Worm (Caenorhabditis elegans) whole organism, late embryonic: Measurements from ENCODE around the gene mrpl-1.

Experiments used
- C38D4.7 ChIP-seq: fragments of 200-800 bp; sonication (Bioruptor generic); optimal IDR thresholded peaks from 2 replicates; lab custom pipeline; 2018; ENCODE audit warnings: mild to moderate bottlenecking, missing genetic modification characterization, moderate library complexity, missing compliant biosample characterization
- K02D7.2 ChIP-seq: sonication (generic microtip); optimal IDR thresholded peaks from 2 replicates; lab custom pipeline; 2017; ENCODE audit warnings: mild to moderate bottlenecking, missing genetic modification characterization, missing compliant biosample characterization
- K09A11.1 ChIP-seq: sonication (generic microtip); optimal IDR thresholded peaks from 2 replicates; lab custom pipeline; 2017; ENCODE audit warnings: antibody characterized with exemption, mild to moderate bottlenecking, missing genetic modification characterization, missing compliant biosample characterization; ENCODE audit not compliant: insufficient read depth
- T23F11.4 ChIP-seq: fragments of 200-800 bp; sonication (Bioruptor generic); optimal IDR thresholded peaks from 2 replicates; lab custom pipeline; 2018; ENCODE audit warnings: mild to moderate bottlenecking, missing genetic modification characterization, missing compliant biosample characterization
- ahr-1 ChIP-seq: sonication (generic microtip); optimal IDR thresholded peaks from 2 replicates; lab custom pipeline; 2016; ENCODE audit warnings: missing genetic modification characterization, missing compliant biosample characterization
- ama-1 ChIP-seq: fragments of 150-350 bp; optimal IDR thresholded peaks from 2 replicates; lab custom pipeline; 2014
- ceh-14 ChIP-seq: sonication (generic microtip); optimal IDR thresholded peaks from 2 replicates; lab custom pipeline; 2016; ENCODE audit warnings: missing genotype, missing genetic modification characterization, missing compliant biosample characterization
- ceh-18 ChIP-seq: sonication (generic microtip); optimal IDR thresholded peaks from 2 replicates; lab custom pipeline; 2016; ENCODE audit warnings: missing genetic modification characterization, missing compliant biosample characterization
- ceh-2 ChIP-seq: sonication (generic microtip); optimal IDR thresholded peaks from 2 replicates; lab custom pipeline; 2016; ENCODE audit warnings: missing genotype, missing genetic modification characterization, missing compliant biosample characterization
- ceh-22 ChIP-seq: sonication (generic microtip); optimal IDR thresholded peaks from 2 replicates; lab custom pipeline; 2017; ENCODE audit warnings: missing biosample characterization, missing genetic modification characterization
- ceh-31 ChIP-seq: sonication (generic microtip); optimal IDR thresholded peaks from 2 replicates; lab custom pipeline; 2016; ENCODE audit warnings: missing genetic modification characterization, missing compliant biosample characterization
- ceh-34 ChIP-seq: sonication (generic microtip); optimal IDR thresholded peaks from 2 replicates; lab custom pipeline; 2016; ENCODE audit warnings: mild to moderate bottlenecking, missing genetic modification characterization, missing compliant biosample characterization
- ceh-45 ChIP-seq: fragments of 200-800 bp; sonication (Bioruptor generic); IDR thresholded peaks from 2 replicates; pipeline ENCODE4 v1.3.6; 2022; ENCODE audit warnings: missing genetic modification reagents, missing genetic modification characterization, missing compliant biosample characterization
- ceh-6 ChIP-seq: fragments of 200-800 bp; sonication (Bioruptor generic); optimal IDR thresholded peaks from 2 replicates; lab custom pipeline; 2018; ENCODE audit warnings: mild to moderate bottlenecking, missing genetic modification characterization, missing compliant biosample characterization
- ceh-9 ChIP-seq: sonication (generic microtip); optimal IDR thresholded peaks from 2 replicates; lab custom pipeline; 2016; ENCODE audit warnings: mild to moderate bottlenecking, missing genetic modification characterization, inconsistent platforms, missing compliant biosample characterization
- che-1 ChIP-seq: sonication (generic microtip); optimal IDR thresholded peaks from 2 replicates; lab custom pipeline; 2016; ENCODE audit warnings: mild to moderate bottlenecking, missing genetic modification characterization, missing compliant biosample characterization
- dmd-4 ChIP-seq: sonication (generic microtip); optimal IDR thresholded peaks from 2 replicates; lab custom pipeline; 2016; ENCODE audit warnings: borderline replicate concordance, missing genetic modification characterization, missing compliant biosample characterization
- ets-4 ChIP-seq: sonication (generic microtip); optimal IDR thresholded peaks from 2 replicates; lab custom pipeline; 2016; ENCODE audit warnings: missing genetic modification characterization, missing compliant biosample characterization
- eyg-1 ChIP-seq: sonication (generic microtip); optimal IDR thresholded peaks from 2 replicates; lab custom pipeline; 2016; ENCODE audit warnings: missing genotype, missing genetic modification characterization, missing compliant biosample characterization
- fkh-6 ChIP-seq: sonication (generic microtip); optimal IDR thresholded peaks from 2 replicates; lab custom pipeline; 2016; ENCODE audit warnings: missing genetic modification characterization, missing compliant biosample characterization
- hlh-6 ChIP-seq: sonication (generic microtip); optimal IDR thresholded peaks from 2 replicates; lab custom pipeline; 2016; ENCODE audit warnings: missing genotype, missing genetic modification characterization, missing compliant biosample characterization
- hlh-8 ChIP-seq: sonication (generic microtip); optimal IDR thresholded peaks from 2 replicates; lab custom pipeline; 2016; ENCODE audit warnings: missing genotype, missing genetic modification characterization, missing compliant biosample characterization
- lim-6 ChIP-seq: sonication (generic microtip); optimal IDR thresholded peaks from 2 replicates; lab custom pipeline; 2016; ENCODE audit warnings: missing genetic modification characterization, missing compliant biosample characterization
- lin-11 ChIP-seq: fragments of 200-800 bp; sonication (Bioruptor generic); optimal IDR thresholded peaks from 2 replicates; lab custom pipeline; 2018; ENCODE audit warnings: mild to moderate bottlenecking, missing genetic modification characterization, missing compliant biosample characterization
- madf-2 ChIP-seq: sonication (generic microtip); optimal IDR thresholded peaks from 2 replicates; lab custom pipeline; 2017; ENCODE audit warnings: missing genetic modification characterization, missing compliant biosample characterization
- mec-3 ChIP-seq: sonication (generic microtip); optimal IDR thresholded peaks from 2 replicates; lab custom pipeline; 2016; ENCODE audit warnings: borderline replicate concordance, missing genetic modification characterization, missing compliant biosample characterization
- nhr-232 ChIP-seq: sonication (generic microtip); optimal IDR thresholded peaks from 2 replicates; lab custom pipeline; 2016; ENCODE audit warnings: missing genetic modification characterization, missing compliant biosample characterization
- npax-4 ChIP-seq: sonication (generic microtip); optimal IDR thresholded peaks from 2 replicates; lab custom pipeline; 2016; ENCODE audit warnings: missing genetic modification characterization, missing compliant biosample characterization
- pag-3 ChIP-seq: sonication (generic microtip); optimal IDR thresholded peaks from 2 replicates; lab custom pipeline; 2016; ENCODE audit warnings: missing compliant biosample characterization, missing genetic modification characterization, borderline replicate concordance
- pax-1 ChIP-seq: fragments of 150-350 bp; optimal IDR thresholded peaks from 2 replicates; lab custom pipeline; 2014; ENCODE audit warnings: missing biosample characterization, missing genetic modification characterization
- pha-4 ChIP-seq: fragments of 150-350 bp; optimal IDR thresholded peaks from 2 replicates; lab custom pipeline; 2018; ENCODE audit warnings: missing biosample characterization, missing genetic modification reagents, missing genetic modification characterization
- pqm-1 ChIP-seq: sonication (generic microtip); optimal IDR thresholded peaks from 2 replicates; lab custom pipeline; 2016; ENCODE audit warnings: missing genetic modification characterization, missing compliant biosample characterization
- pros-1 ChIP-seq: fragments of 150-350 bp; optimal IDR thresholded peaks from 2 replicates; lab custom pipeline; 2014; ENCODE audit warnings: missing biosample characterization, missing genetic modification reagents, missing genetic modification characterization
- ref-2 ChIP-seq: sonication (generic microtip); optimal IDR thresholded peaks from 2 replicates; lab custom pipeline; 2016; ENCODE audit warnings: missing genetic modification characterization, missing compliant biosample characterization
- rnt-1 ChIP-seq: sonication (generic microtip); optimal IDR thresholded peaks from 2 replicates; lab custom pipeline; 2016; ENCODE audit warnings: missing genetic modification characterization, missing compliant biosample characterization
- tbx-7 ChIP-seq: sonication (generic microtip); optimal IDR thresholded peaks from 2 replicates; lab custom pipeline; 2016; ENCODE audit warnings: missing genotype, missing genetic modification characterization, missing compliant biosample characterization
- ttx-3 ChIP-seq: sonication (generic microtip); optimal IDR thresholded peaks from 2 replicates; lab custom pipeline; 2016; ENCODE audit warnings: missing genetic modification reagents, missing genetic modification characterization, missing compliant biosample characterization
- unc-3 ChIP-seq, 2 experiments: fragments of 200-800 bp in 1 of 2; sonication (Bioruptor generic) in 1 of 2; sonication (generic microtip) in 1 of 2; conservative IDR thresholded peaks in 1 of 2; optimal IDR thresholded peaks in 1 of 2; 2 replicates each; pipeline versions ENCODE4 v1.3.6 to Lab custom; 2016 to 2022; ENCODE audit warnings: missing compliant biosample characterization in 2 of 2, missing genetic modification characterization in 2 of 2, missing genetic modification reagents in 1 of 2
- unc-55 ChIP-seq: sonication (generic microtip); optimal IDR thresholded peaks from 2 replicates; lab custom pipeline; 2017; ENCODE audit warnings: missing biosample characterization, missing genetic modification reagents, missing genetic modification characterization

Gene mrpl-1

DNA sequence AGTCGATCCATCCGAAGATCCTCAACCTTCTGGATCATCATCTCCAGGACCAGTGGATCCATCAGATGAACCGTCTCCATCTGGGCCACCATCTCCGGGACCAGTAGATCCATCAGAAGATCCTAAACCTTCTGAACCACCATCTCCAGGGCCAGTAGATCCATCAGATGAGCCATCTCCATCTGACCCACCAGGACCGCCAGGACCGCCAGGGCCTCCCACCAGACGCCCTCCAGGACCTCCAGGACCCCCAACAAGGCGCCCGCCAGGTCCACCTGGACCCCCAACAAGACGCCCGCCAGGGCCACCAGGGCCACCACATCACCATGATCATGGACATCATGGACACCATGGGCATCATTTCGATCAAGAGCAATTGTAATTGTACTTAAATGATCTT lies 17.8 kb upstream of the mrpl-1 start:
- TF ChIP-seq unc-55 (GFP tag; lab: Kevin White, UChicago) (no peak), madf-2 (tag; lab: Kevin White, UChicago) (no peak), npax-4 (no peak), hlh-6 (tag; lab: Kevin White, UChicago) (peak; percentile 21)

DNA sequence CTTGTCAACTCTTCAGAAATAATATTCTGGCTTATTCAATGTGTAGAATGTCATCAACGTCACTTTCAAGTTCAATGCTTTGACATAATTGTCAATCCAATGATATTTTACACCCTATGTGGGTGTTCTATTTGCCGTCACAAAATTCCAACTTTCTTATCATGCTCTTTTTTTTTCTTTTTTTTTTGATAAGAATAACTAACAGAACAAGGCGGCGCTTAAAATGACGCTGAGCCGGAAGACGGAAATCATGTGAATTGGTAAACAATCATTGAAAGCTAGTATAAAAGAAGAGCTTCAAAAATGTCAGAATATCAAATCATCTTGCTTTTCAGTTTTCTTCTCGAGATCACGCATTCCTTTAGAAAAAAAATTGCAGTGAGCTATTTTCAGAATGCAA lies 16.8 kb upstream of the mrpl-1 start, which contains the start of gene C50F7.5:
Gene C50F7.5 (plus strand): TSS at position 395 of the 400 bp plus-strand sequence.
- no peak for TF ChIP-seq ttx-3 (tag; lab: Kevin White, UChicago)
- TF ChIP-seq pax-1 (tag; lab: Kevin White, UChicago) = no peak
- no peak for TF ChIP-seq ceh-14 (tag; lab: Kevin White, UChicago)
- TF ChIP-seq ceh-31 = no peak
- TF ChIP-seq ceh-34 = no peak
- TF ChIP-seq pqm-1 = no peak
- TF ChIP-seq pag-3 (tag; lab: Kevin White, UChicago) = no peak
- TF ChIP-seq, all 69 proteins: peak for 0

DNA sequence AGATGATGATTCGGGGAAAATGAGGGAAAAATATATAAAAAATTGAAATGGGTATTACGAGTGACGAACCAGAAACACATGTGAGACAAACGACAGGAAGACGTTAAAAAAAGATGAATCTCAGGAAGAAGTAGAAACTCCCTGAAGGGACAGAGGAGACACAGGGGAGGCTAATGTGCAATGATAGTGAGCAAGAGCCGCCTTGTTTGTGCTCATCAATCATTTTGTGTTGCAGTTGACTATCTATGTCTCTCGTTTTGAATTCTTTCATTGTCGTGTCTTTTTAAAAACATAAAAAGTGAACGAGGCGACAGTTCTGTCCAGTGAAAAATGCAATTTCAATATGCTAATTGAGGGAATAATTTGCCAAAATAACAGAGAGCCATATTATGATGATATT lies 15.4 kb upstream of the mrpl-1 start:
- TF ChIP-seq che-1 (tag; lab: Kevin White, UChicago) (no peak), tbx-7 (tag; lab: Kevin White, UChicago) (no peak), ceh-22 (tag; lab: Kevin White, UChicago) (no peak), mec-3 (no peak), eyg-1 (tag; lab: Kevin White, UChicago) (no peak), ceh-34 (no peak), ets-4 (tag; lab: Kevin White, UChicago) (no peak), pros-1 (tag; lab: Kevin White, UChicago) (no peak), nhr-232 (no peak), pha-4 (no peak), unc-3 (GFP tag; conservative IDR thresholded peaks at IDR 0.05; lab: Robert Waterston, UW) (no peak), unc-3 (tag; optimal IDR thresholded peaks at IDR 0.05; lab: Kevin White, UChicago) (no peak)
- TF ChIP-seq, all 69 proteins: peak for 0

DNA sequence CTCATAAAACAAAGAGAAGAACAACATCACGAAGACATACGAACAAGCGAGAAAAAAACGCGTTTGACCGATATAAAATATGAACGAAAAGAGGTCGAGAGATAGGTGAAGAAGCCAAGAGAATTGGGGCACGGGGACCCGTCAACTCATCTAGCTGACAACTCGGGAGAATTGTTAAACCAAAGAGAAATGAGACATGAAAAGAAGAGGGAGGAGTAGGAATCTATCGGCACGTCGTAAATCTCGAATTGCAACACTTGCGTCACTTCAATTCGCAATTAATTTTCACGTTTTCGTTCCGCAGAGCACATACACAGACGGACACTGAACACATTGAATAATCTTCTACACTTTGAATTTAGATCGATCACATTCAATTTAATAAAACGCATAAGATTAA lies 14.1 kb upstream of the mrpl-1 start:
- TF ChIP-seq unc-55 (GFP tag; lab: Kevin White, UChicago) = peak; percentile 95
- no peak for TF ChIP-seq ets-4 (tag; lab: Kevin White, UChicago)
- TF ChIP-seq che-1 (tag; lab: Kevin White, UChicago) = no peak
- no peak for TF ChIP-seq C38D4.7 (GFP tag; lab: Kevin White, UChicago)
- TF ChIP-seq ceh-6 (GFP tag; lab: Kevin White, UChicago) = no peak
- peak; percentile 22 for TF ChIP-seq rnt-1
- peak; percentile 44 for TF ChIP-seq ceh-18 (tag; lab: Kevin White, UChicago)
- TF ChIP-seq, all 69 proteins: peak for 3

DNA sequence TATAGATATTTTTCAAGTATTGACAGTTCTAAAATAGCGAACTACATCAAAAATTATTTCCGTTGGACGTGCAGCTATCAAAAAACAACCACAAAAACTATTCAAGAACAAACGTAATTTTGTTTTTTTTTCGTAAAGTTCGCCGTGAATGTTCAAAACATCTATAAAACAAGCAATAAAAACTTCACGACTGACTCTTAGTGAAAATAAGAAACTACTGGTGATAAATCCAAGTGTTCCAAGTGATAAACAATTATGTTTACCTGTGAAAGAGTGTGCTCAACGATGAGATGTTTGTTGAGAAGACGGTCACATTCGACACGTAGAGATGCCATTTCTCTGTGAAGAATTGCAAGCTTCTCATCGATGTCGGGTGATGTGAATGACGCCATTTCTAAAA lies 13.3 kb upstream of the mrpl-1 start, which contains the start of gene C50F7.6:
Gene C50F7.6 (minus strand): TSS at position 394 of the 400 bp plus-strand sequence.
- TF ChIP-seq nhr-232 = no peak
- TF ChIP-seq ceh-9 (tag; lab: Kevin White, UChicago) = no peak
- TF ChIP-seq hlh-8 (tag; lab: Kevin White, UChicago) = no peak
- TF ChIP-seq C38D4.7 (GFP tag; lab: Kevin White, UChicago) = no peak
- no peak for TF ChIP-seq K02D7.2 (tag; lab: Kevin White, UChicago)
- TF ChIP-seq ahr-1 (tag; lab: Kevin White, UChicago) = no peak

DNA sequence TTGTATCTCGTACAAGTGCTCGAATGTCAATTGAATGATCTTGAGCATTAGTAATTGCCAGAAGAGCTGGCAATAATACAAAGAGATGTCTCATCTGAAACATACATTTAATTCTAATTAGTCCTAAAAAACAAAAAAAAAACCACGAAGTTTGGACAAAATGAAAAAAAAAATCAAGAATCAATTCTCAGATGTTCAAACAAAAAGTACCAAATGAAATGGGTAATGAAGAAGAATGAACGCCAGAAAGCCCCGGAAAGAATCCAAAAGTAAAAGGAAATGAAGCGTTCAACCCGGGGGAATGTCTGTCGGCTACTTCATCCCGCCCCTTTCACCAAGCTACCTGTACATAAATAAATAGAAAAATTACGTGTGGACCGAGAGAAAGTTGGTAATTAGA lies 8.4 kb upstream of the mrpl-1 start, which contains the start of gene F33D4.6:
Gene F33D4.6 (minus strand): TSS at position 101 of the 400 bp plus-strand sequence.
- TF ChIP-seq rnt-1 (no peak), ceh-9 (tag; lab: Kevin White, UChicago) (no peak), pros-1 (tag; lab: Kevin White, UChicago) (no peak), ceh-2 (tag; lab: Kevin White, UChicago) (no peak), fkh-6 (tag; lab: Kevin White, UChicago) (no peak), ceh-45 (no peak), T23F11.4 (GFP tag; lab: Kevin White, UChicago) (no peak), C38D4.7 (GFP tag; lab: Kevin White, UChicago) (no peak), dmd-4 (tag; lab: Kevin White, UChicago) (no peak), lin-11 (no peak), ama-1 (lab: Kevin White, UChicago) (no peak), pag-3 (tag; lab: Kevin White, UChicago) (no peak), lim-6 (tag; lab: Kevin White, UChicago) (no peak), ets-4 (tag; lab: Kevin White, UChicago) (no peak), ref-2 (no peak), che-1 (tag; lab: Kevin White, UChicago) (no peak), tbx-7 (tag; lab: Kevin White, UChicago) (no peak), K09A11.1 (tag; lab: Kevin White, UChicago) (no peak), hlh-6 (tag; lab: Kevin White, UChicago) (no peak)
